Fruit fly (Drosophila melanogaster) whole organism, embryonic: ENCODE data around the gene CG45066.

Experiments
- Atf6 ChIP-seq: fragments of 200-800 bp; sonication (Bioruptor generic); IDR thresholded peaks from 2 replicates; pipeline ENCODE4 v1.3.6; 2022; ENCODE audit warnings: missing biosample characterization, missing genetic modification characterization
- Bdp1 ChIP-seq: fragments of 200-800 bp; sonication (Bioruptor generic); optimal IDR thresholded peaks from 3 replicates; lab custom pipeline; 2016; ENCODE audit warnings: missing biosample characterization, missing genetic modification characterization
- CG10267 ChIP-seq: fragments of 200-800 bp; sonication (Bioruptor generic); optimal IDR thresholded peaks from 2 replicates; lab custom pipeline; 2018; ENCODE audit warnings: missing biosample characterization, mild to moderate bottlenecking, missing genetic modification characterization, moderate library complexity
- CG10462 ChIP-seq: fragments of 200-800 bp; sonication (Bioruptor generic); optimal IDR thresholded peaks from 2 replicates; lab custom pipeline; 2016; ENCODE audit warnings: missing biosample characterization, missing genetic modification characterization
- CG10979 ChIP-seq: fragments of 200-800 bp; sonication (Bioruptor generic); optimal IDR thresholded peaks from 2 replicates; lab custom pipeline; 2018; ENCODE audit warnings: missing biosample characterization, mild to moderate bottlenecking, missing genetic modification characterization, moderate library complexity
- CG11247 ChIP-seq: fragments of 200-800 bp; sonication (Bioruptor generic); IDR thresholded peaks from 2 replicates; pipeline ENCODE4 v1.3.6; 2022; ENCODE audit warnings: missing biosample characterization, missing genetic modification characterization
- CG12071 ChIP-seq: fragments of 200-800 bp; sonication (Bioruptor generic); optimal IDR thresholded peaks from 3 replicates; lab custom pipeline; 2018; ENCODE audit warnings: missing biosample characterization, mild to moderate bottlenecking, missing genetic modification characterization
- CG13123 ChIP-seq: fragments of 200-800 bp; sonication (Bioruptor generic); optimal IDR thresholded peaks from 2 replicates; lab custom pipeline; 2016; ENCODE audit warnings: missing biosample characterization, missing genetic modification characterization
- CG14667 ChIP-seq: fragments of 200-800 bp; sonication (Bioruptor generic); IDR thresholded peaks from 2 replicates; pipeline ENCODE4 v1.3.6; 2022; ENCODE audit warnings: missing biosample characterization, missing genetic modification characterization
- CG15269 ChIP-seq: fragments of 200-800 bp; sonication (Bioruptor generic); optimal IDR thresholded peaks from 2 replicates; lab custom pipeline; 2018; ENCODE audit warnings: missing biosample characterization, mild to moderate bottlenecking, missing genetic modification characterization, moderate library complexity
- CG1647 ChIP-seq: fragments of 200-800 bp; sonication (Bioruptor generic); optimal IDR thresholded peaks from 3 replicates; lab custom pipeline; 2016; ENCODE audit warnings: missing biosample characterization, missing genetic modification characterization
- CG17802 ChIP-seq: fragments of 200-800 bp; sonication (Bioruptor generic); optimal IDR thresholded peaks from 2 replicates; lab custom pipeline; 2018; ENCODE audit warnings: missing biosample characterization, mild to moderate bottlenecking, missing genetic modification characterization, moderate library complexity
- CG17829 ChIP-seq: fragments of 200-800 bp; optimal IDR thresholded peaks from 2 replicates; lab custom pipeline; 2019; ENCODE audit warnings: missing biosample characterization, mild to moderate bottlenecking, missing genetic modification characterization, moderate library complexity
- CG2875 ChIP-seq: fragments of 200-800 bp; sonication (Bioruptor generic); optimal IDR thresholded peaks from 2 replicates; lab custom pipeline; 2017; ENCODE audit warnings: missing biosample characterization, mild to moderate bottlenecking, missing genetic modification characterization, missing genetic modification reagents
- CG32532 ChIP-seq: fragments of 200-800 bp; sonication (Bioruptor generic); IDR thresholded peaks from 2 replicates; pipeline ENCODE4 v1.3.6; 2022; ENCODE audit warnings: missing biosample characterization, missing genetic modification characterization
- CG4820 ChIP-seq: fragments of 200-800 bp; sonication (Bioruptor generic); optimal IDR thresholded peaks from 3 replicates; lab custom pipeline; 2016; ENCODE audit warnings: missing biosample characterization, missing genetic modification characterization
- CG5953 ChIP-seq: fragments of 200-800 bp; sonication (Bioruptor generic); IDR thresholded peaks from 2 replicates; pipeline ENCODE4 v1.3.6; 2022; ENCODE audit warnings: missing biosample characterization, missing genetic modification characterization
- CG6654 ChIP-seq: fragments of 200-800 bp; sonication (Bioruptor generic); optimal IDR thresholded peaks from 2 replicates; lab custom pipeline; 2017; ENCODE audit warnings: missing biosample characterization, mild to moderate bottlenecking, missing genetic modification characterization
- CkIIα-i1 ChIP-seq: fragments of 200-800 bp; sonication (Bioruptor generic); IDR thresholded peaks from 2 replicates; pipeline ENCODE4 v1.3.6; 2022; ENCODE audit warnings: missing biosample characterization, missing genetic modification characterization
- CrebB ChIP-seq: fragments of 200-800 bp; sonication (Bioruptor generic); optimal IDR thresholded peaks from 3 replicates; lab custom pipeline; 2018; ENCODE audit warnings: missing biosample characterization, mild to moderate bottlenecking, missing genetic modification characterization
- Deaf1 ChIP-seq: fragments of 200-800 bp; optimal IDR thresholded peaks from 3 replicates; lab custom pipeline; 2019; ENCODE audit warnings: missing biosample characterization, mild to moderate bottlenecking, missing genetic modification characterization, moderate library complexity
- Dip2 ChIP-seq: fragments of 200-800 bp; sonication (Bioruptor generic); IDR thresholded peaks from 2 replicates; pipeline ENCODE4 v1.3.6; 2022; ENCODE audit warnings: missing biosample characterization, missing genetic modification characterization
- Dll ChIP-seq: fragments of 200-800 bp; sonication (Bioruptor generic); IDR thresholded peaks from 4 replicates; pipeline ENCODE4 v1.3.6; 2022; ENCODE audit warnings: missing biosample characterization, missing genetic modification characterization; ENCODE audit not compliant: partially characterized antibody
- HLH3B ChIP-seq: fragments of 200-800 bp; sonication (Bioruptor generic); IDR thresholded peaks from 2 replicates; pipeline ENCODE4 v1.3.6; 2022; ENCODE audit warnings: missing biosample characterization, missing genetic modification characterization
- Hmx ChIP-seq: fragments of 200-800 bp; sonication (Bioruptor generic); optimal IDR thresholded peaks from 2 replicates; lab custom pipeline; 2016; ENCODE audit warnings: missing biosample characterization, missing genetic modification characterization
- PHDP ChIP-seq: fragments of 200-800 bp; sonication (Bioruptor generic); optimal IDR thresholded peaks from 3 replicates; lab custom pipeline; 2018; ENCODE audit warnings: missing biosample characterization, mild to moderate bottlenecking, missing genetic modification characterization, moderate library complexity
- Side ChIP-seq: fragments of 200-800 bp; sonication (Bioruptor generic); optimal IDR thresholded peaks from 2 replicates; lab custom pipeline; 2016; ENCODE audit warnings: missing biosample characterization, missing genetic modification characterization
- aop ChIP-seq: fragments of 200-800 bp; sonication (Bioruptor generic); IDR thresholded peaks from 2 replicates; pipeline ENCODE4 v1.3.6; 2022; ENCODE audit warnings: missing biosample characterization, missing genetic modification characterization
- cato ChIP-seq: fragments of 200-800 bp; sonication (Bioruptor generic); optimal IDR thresholded peaks from 2 replicates; lab custom pipeline; 2016; ENCODE audit warnings: missing biosample characterization, missing genetic modification characterization, borderline replicate concordance
- chinmo ChIP-seq: fragments of 200-800 bp; sonication (Bioruptor generic); IDR thresholded peaks from 4 replicates; pipeline ENCODE4 v1.3.6; 2022; ENCODE audit warnings: missing biosample characterization, missing genetic modification characterization; ENCODE audit not compliant: partially characterized antibody
- crp ChIP-seq, 2 experiments: fragments of 200-800 bp; sonication (Bioruptor generic); optimal IDR thresholded peaks; 2 replicates in 1 of 2; 3 replicates in 1 of 2; lab custom pipeline; 2017; ENCODE audit warnings: missing biosample characterization in 2 of 2, missing genetic modification characterization in 2 of 2, mild to moderate bottlenecking in 1 of 2, moderate library complexity in 1 of 2
- da ChIP-seq: fragments of 200-800 bp; sonication (Bioruptor generic); optimal IDR thresholded peaks from 2 replicates; lab custom pipeline; 2016; ENCODE audit warnings: missing biosample characterization, missing genetic modification characterization
- fd96Cb ChIP-seq: fragments of 200-800 bp; sonication (Bioruptor generic); optimal IDR thresholded peaks from 2 replicates; lab custom pipeline; 2018; ENCODE audit warnings: missing biosample characterization, mild to moderate bottlenecking, missing genetic modification characterization, moderate library complexity
- gt ChIP-seq: fragments of 200-800 bp; sonication (Bioruptor generic); IDR thresholded peaks from 2 replicates; pipeline ENCODE4 v1.3.6; 2022; ENCODE audit warnings: missing biosample characterization, missing genetic modification characterization
- kni ChIP-seq: fragments of 200-800 bp; sonication (Bioruptor generic); optimal IDR thresholded peaks from 3 replicates; lab custom pipeline; 2017; ENCODE audit warnings: mild to moderate bottlenecking, missing biosample characterization, missing genetic modification reagents, missing genetic modification characterization
- lab ChIP-seq: fragments of 200-800 bp; sonication (Bioruptor generic); optimal IDR thresholded peaks from 3 replicates; lab custom pipeline; 2017; ENCODE audit warnings: missing biosample characterization, missing genetic modification characterization, mild to moderate bottlenecking, moderate library complexity, missing genetic modification reagents
- maf-S ChIP-seq: fragments of 200-800 bp; sonication (Bioruptor generic); optimal IDR thresholded peaks from 2 replicates; lab custom pipeline; 2016; ENCODE audit warnings: missing biosample characterization, missing genetic modification characterization
- mam ChIP-seq: fragments of 200-800 bp; sonication (Bioruptor generic); optimal IDR thresholded peaks from 3 replicates; lab custom pipeline; 2016; ENCODE audit warnings: missing biosample characterization, missing genetic modification characterization
- mld ChIP-seq: fragments of 200-800 bp; sonication (Bioruptor generic); IDR thresholded peaks from 3 replicates; pipeline ENCODE4 v1.3.6; 2022; ENCODE audit warnings: missing biosample characterization, missing genetic modification characterization; ENCODE audit not compliant: partially characterized antibody
- psq ChIP-seq: fragments of 200-800 bp; sonication (Bioruptor generic); optimal IDR thresholded peaks from 2 replicates; lab custom pipeline; 2017; ENCODE audit warnings: missing biosample characterization, missing genetic modification characterization
- row ChIP-seq: fragments of 200-800 bp; sonication (Bioruptor generic); IDR thresholded peaks from 3 replicates; pipeline ENCODE4 v1.3.6; 2022; ENCODE audit warnings: missing biosample characterization, missing genetic modification characterization
- salm ChIP-seq: fragments of 200-800 bp; sonication (Bioruptor generic); optimal IDR thresholded peaks from 2 replicates; lab custom pipeline; 2018; ENCODE audit warnings: missing biosample characterization, mild to moderate bottlenecking, missing genetic modification characterization
- sc ChIP-seq, 3 experiments: fragments of >200 bp in 2 of 3; fragments of 200-800 bp in 1 of 3; sonication (Bioruptor generic) in 1 of 3; optimal IDR thresholded peaks; 2 replicates in 2 of 3; 3 replicates in 1 of 3; lab custom pipeline; 2017; ENCODE audit warnings: mild to moderate bottlenecking in 1 of 3, missing biosample characterization in 1 of 3, missing genetic modification characterization in 1 of 3, missing genetic modification reagents in 1 of 3
- sens ChIP-seq: fragments of 200-800 bp; sonication (Bioruptor generic); peaks from one replicate; lab custom pipeline; 2016; ENCODE audit warnings: missing biosample characterization, missing genetic modification characterization
- stwl ChIP-seq: fragments of 200-800 bp; sonication (Bioruptor generic); optimal IDR thresholded peaks from 3 replicates; lab custom pipeline; 2018; ENCODE audit warnings: missing biosample characterization, mild to moderate bottlenecking, missing genetic modification characterization, moderate library complexity
- tll ChIP-seq, 2 experiments: fragments of 200-800 bp in 1 of 2; fragments of >200 bp in 1 of 2; sonication (Bioruptor generic) in 1 of 2; optimal IDR thresholded peaks; 2 replicates each; lab custom pipeline; 2017 to 2019; ENCODE audit warnings: missing biosample characterization in 2 of 2, missing genetic modification characterization in 2 of 2, mild to moderate bottlenecking in 1 of 2, moderate library complexity in 1 of 2
- wdn ChIP-seq: fragments of 200-800 bp; sonication (Bioruptor generic); IDR thresholded peaks from 2 replicates; pipeline ENCODE4 v1.3.6; 2022; ENCODE audit warnings: missing biosample characterization, missing genetic modification characterization
- zf30C ChIP-seq: fragments of 200-800 bp; sonication (Bioruptor generic); optimal IDR thresholded peaks from 3 replicates; lab custom pipeline; 2018; ENCODE audit warnings: missing biosample characterization, mild to moderate bottlenecking, missing genetic modification characterization

CG45066 gene

dm6 chr3L:3083329-3084083 is 27.5 kb downstream of the CG45066 start (continued):
- TF ChIP-seq gt (GFP tag; lab: Robert Waterston, UW) (no peak), tll (GFP tag; optimal IDR thresholded peaks at IDR 0.05; lab: Kevin White, UChicago) (no peak), cato (GFP tag; lab: Kevin White, UChicago) (peak; percentile 1), chinmo (GFP tag; lab: Robert Waterston, UW) (0 out of 4 replicates have a peak, but pooled peaks have one; percentile 52), CG5953 (peak; percentile 64), CrebB (tag; lab: Kevin White, UChicago) (peak; percentile 78), da (no peak), CG11247 (GFP tag; lab: Robert Waterston, UW) (no peak), psq (peak; percentile 11), row (GFP tag; lab: Robert Waterston, UW) (peak; percentile 7; the same call in 1 of the 3 replicates), CG17802 (tag; lab: Kevin White, UChicago) (no peak), CG32532 (peak; percentile 45), kni (GFP tag; lab: Kevin White, UChicago) (peak; percentile 88), sc (optimal IDR thresholded peaks at IDR 0.05; lab: Kevin White, UChicago) (no peak), sc (GFP tag; optimal IDR thresholded peaks at IDR 0.05; lab: Kevin White, UChicago) (peak; percentile 45), PHDP (tag; lab: Kevin White, UChicago) (no peak), Deaf1 (tag; lab: Kevin White, UChicago) (no peak), CG2875 (GFP tag; lab: Kevin White, UChicago) (peak; percentile 81), mam (no peak), CG4820 (GFP tag; lab: Kevin White, UChicago) (peak; percentile 59), sens (GFP tag; lab: Kevin White, UChicago) (peak; percentile 82), Hmx (GFP tag; lab: Kevin White, UChicago) (no peak), CG6654 (GFP tag; lab: Kevin White, UChicago) (peak; percentile 7), salm (peak; percentile 24), stwl (tag; lab: Kevin White, UChicago) (no peak), lab (GFP tag; lab: Kevin White, UChicago) (peak; percentile 95), Dll (GFP tag; lab: Robert Waterston, UW) (0 out of 4 replicates have a peak, but pooled peaks have one; percentile 26), CG10267 (tag; lab: Kevin White, UChicago) (peak; percentile 16), Side (peak; percentile 4), CkIIα-i1 (GFP tag; lab: Robert Waterston, UW) (no peak), CG1647 (GFP tag; lab: Kevin White, UChicago) (no peak), aop (GFP tag; lab: Robert Waterston, UW) (peak; percentile 44; the same call in 1 of the 2 replicates), fd96Cb (tag; lab: Kevin White, UChicago) (peak; percentile 3), CG14667 (GFP tag; lab: Robert Waterston, UW) (no peak), Dip2 (GFP tag; lab: Robert Waterston, UW) (no peak), Atf6 (peak; percentile 70), crp (GFP tag; optimal IDR thresholded peaks at IDR 0.05; lab: Kevin White, UChicago) (peak in 1 of 2 experiments; percentile 59), Bdp1 (GFP tag; lab: Kevin White, UChicago) (peak; percentile 44), wdn (GFP tag; lab: Robert Waterston, UW) (0 out of 2 replicates have a peak, but pooled peaks have one; percentile 27), CG15269 (tag; lab: Kevin White, UChicago) (no peak), maf-S (no peak), CG10462 (no peak), CG17829 (tag; lab: Kevin White, UChicago) (peak; percentile 5), CG13123 (GFP tag; lab: Kevin White, UChicago) (peak; percentile 39), CG12071 (GFP tag; lab: Kevin White, UChicago) (peak; percentile 63), CG10979 (tag; lab: Kevin White, UChicago) (peak; percentile 28), HLH3B (GFP tag; lab: Robert Waterston, UW) (peak; percentile 47; the same call in 1 of the 2 replicates), mld (GFP tag; lab: Robert Waterston, UW) (no peak), zf30C (GFP tag; lab: Kevin White, UChicago) (no peak)
